Worm (Caenorhabditis elegans) whole organism, L4 larva: ENCODE measurements around the gene Y4C6B.4.

ENCODE experiments used
- D1046.2 ChIP-seq: fragments of 200-800 bp; sonication (Bioruptor generic); IDR thresholded peaks from 2 replicates; pipeline ENCODE4 v1.3.6; 2022; ENCODE audit warnings: missing genetic modification characterization, missing compliant biosample characterization
- F37D6.2 ChIP-seq: sonication (generic microtip); optimal IDR thresholded peaks from 2 replicates; lab custom pipeline; 2016; ENCODE audit warnings: mild to moderate bottlenecking, missing genetic modification characterization, missing compliant biosample characterization
- F44E2.7 ChIP-seq: fragments of 200-800 bp; sonication (Bioruptor generic); IDR thresholded peaks from 2 replicates; pipeline ENCODE4 v2.1.2; 2022; ENCODE audit warnings: missing genetic modification characterization, missing compliant biosample characterization
- R02D3.7 ChIP-seq: fragments of 150-350 bp; sonication (generic microtip); optimal IDR thresholded peaks from 3 replicates; lab custom pipeline; 2014; ENCODE audit warnings: missing biosample characterization, missing genetic modification characterization
- T20F7.1 ChIP-seq: fragments of 200-800 bp; sonication (Bioruptor generic); optimal IDR thresholded peaks from 2 replicates; lab custom pipeline; 2018; ENCODE audit warnings: mild to moderate bottlenecking, missing genetic modification characterization, missing compliant biosample characterization
- T26A8.4 ChIP-seq: fragments of 200-800 bp; sonication (Bioruptor generic); IDR thresholded peaks from 2 replicates; pipeline ENCODE4 v1.3.6; 2022; ENCODE audit warnings: missing genetic modification characterization, missing compliant biosample characterization
- Y5F2A.4 ChIP-seq: fragments of 200-800 bp; sonication (Bioruptor generic); optimal IDR thresholded peaks from 2 replicates; lab custom pipeline; 2018; ENCODE audit warnings: mild to moderate bottlenecking, missing genetic modification characterization, missing compliant biosample characterization
- ceh-20 ChIP-seq: fragments of 200-800 bp; sonication (Bioruptor generic); IDR thresholded peaks from 2 replicates; pipeline ENCODE4 v1.3.6; 2022; ENCODE audit warnings: missing genetic modification reagents, missing genetic modification characterization, missing compliant biosample characterization
- ceh-28 ChIP-seq: fragments of 150-350 bp; optimal IDR thresholded peaks from 2 replicates; lab custom pipeline; 2014; ENCODE audit warnings: missing biosample characterization, missing genetic modification reagents, missing genetic modification characterization
- ceh-62 ChIP-seq: sonication (generic microtip); optimal IDR thresholded peaks from 2 replicates; lab custom pipeline; 2017; ENCODE audit warnings: missing biosample characterization, missing genetic modification characterization
- daf-12 ChIP-seq: fragments of 150-350 bp; optimal IDR thresholded peaks from 2 replicates; lab custom pipeline; 2014; ENCODE audit warnings: missing biosample characterization, missing genetic modification reagents, missing genetic modification characterization
- daf-19 ChIP-seq: fragments of 200-800 bp; sonication (Bioruptor generic); conservative IDR thresholded peaks from 2 replicates; pipeline ENCODE4 v1.3.6; 2022; ENCODE audit warnings: missing genetic modification characterization, missing compliant biosample characterization
- daf-8 ChIP-seq: fragments of 200-800 bp; sonication (Bioruptor generic); IDR thresholded peaks from 2 replicates; pipeline ENCODE4 v1.3.6; 2022; ENCODE audit warnings: missing genetic modification characterization, missing compliant biosample characterization
- dmd-6 ChIP-seq: fragments of 200-800 bp; sonication (Bioruptor generic); IDR thresholded peaks from 2 replicates; pipeline ENCODE4 v1.3.6; 2022; ENCODE audit warnings: missing genetic modification reagents, missing genetic modification characterization, missing compliant biosample characterization
- dmd-9 ChIP-seq: fragments of 200-800 bp; sonication (Bioruptor generic); IDR thresholded peaks from 2 replicates; pipeline ENCODE4 v1.3.6; 2022; ENCODE audit warnings: missing genetic modification reagents, missing genetic modification characterization, missing compliant biosample characterization
- dpl-1 ChIP-seq: fragments of 150-350 bp; optimal IDR thresholded peaks from 2 replicates; lab custom pipeline; 2014; ENCODE audit warnings: missing biosample characterization, missing genetic modification reagents, missing genetic modification characterization
- duxl-1 ChIP-seq: sonication (generic microtip); optimal IDR thresholded peaks from 2 replicates; lab custom pipeline; 2016; ENCODE audit warnings: mild to moderate bottlenecking, missing genetic modification characterization, moderate library complexity, missing compliant biosample characterization; ENCODE audit not compliant: poor library complexity
- egl-43 ChIP-seq: fragments of 200-800 bp; sonication (Bioruptor generic); IDR thresholded peaks from 2 replicates; pipeline ENCODE4 v1.3.6; 2022; ENCODE audit warnings: missing genetic modification reagents, missing genetic modification characterization, missing compliant biosample characterization
- hlh-11 ChIP-seq: fragments of 200-800 bp; sonication (Bioruptor generic); optimal IDR thresholded peaks from 2 replicates; lab custom pipeline; 2018; ENCODE audit warnings: mild to moderate bottlenecking, missing genetic modification characterization, missing compliant biosample characterization
- lin-1 ChIP-seq: fragments of 200-800 bp; sonication (Bioruptor generic); IDR thresholded peaks from 2 replicates; pipeline ENCODE4 v1.3.6; 2022; ENCODE audit warnings: missing genetic modification reagents, missing genetic modification characterization, missing compliant biosample characterization
- lin-39 ChIP-seq: fragments of 150-350 bp; optimal IDR thresholded peaks from 2 replicates; lab custom pipeline; 2014; ENCODE audit warnings: missing biosample characterization, missing genetic modification reagents, missing genetic modification characterization
- lir-3 ChIP-seq: sonication (generic microtip); optimal IDR thresholded peaks from 2 replicates; lab custom pipeline; 2016; ENCODE audit warnings: mild to moderate bottlenecking, missing genetic modification characterization, missing compliant biosample characterization
- madf-5 ChIP-seq, 2 experiments: fragments of 200-800 bp; sonication (Bioruptor generic); IDR thresholded peaks; 2 replicates each; pipeline ENCODE4 v1.3.6; 2022; ENCODE audit warnings: missing compliant biosample characterization in 2 of 2, missing genetic modification characterization in 2 of 2
- mes-2 ChIP-seq: sonication (generic microtip); optimal IDR thresholded peaks from 2 replicates; lab custom pipeline; 2016; ENCODE audit warnings: missing genotype, mild to moderate bottlenecking, missing genetic modification characterization, missing compliant biosample characterization; ENCODE audit not compliant: poor library complexity, severe bottlenecking
- mxl-2 ChIP-seq: fragments of 200-800 bp; sonication (Bioruptor generic); conservative IDR thresholded peaks from 2 replicates; pipeline ENCODE4 v1.3.6; 2022; ENCODE audit warnings: missing genetic modification reagents, missing genetic modification characterization, missing compliant biosample characterization
- nhr-10 ChIP-seq: fragments of 150-350 bp; optimal IDR thresholded peaks from 2 replicates; lab custom pipeline; 2014; ENCODE audit warnings: missing biosample characterization, missing genetic modification characterization
- nhr-237 ChIP-seq: sonication (generic microtip); optimal IDR thresholded peaks from 2 replicates; lab custom pipeline; 2017; ENCODE audit warnings: missing biosample characterization, missing genetic modification characterization
- nhr-28 ChIP-seq: fragments of 150-350 bp; optimal IDR thresholded peaks from 2 replicates; lab custom pipeline; 2014; ENCODE audit warnings: missing biosample characterization, missing genetic modification characterization
- nhr-41 ChIP-seq: fragments of 200-800 bp; sonication (Bioruptor generic); IDR thresholded peaks from 2 replicates; pipeline ENCODE4 v1.3.6; 2022; ENCODE audit warnings: missing genetic modification reagents, missing genetic modification characterization, missing compliant biosample characterization
- nhr-48 ChIP-seq: sonication (generic microtip); optimal IDR thresholded peaks from 2 replicates; lab custom pipeline; 2016; ENCODE audit warnings: mild to moderate bottlenecking, missing genetic modification characterization, missing compliant biosample characterization
- pha-4 ChIP-seq, 2 experiments: fragments of 150-350 bp in 1 of 2; fragments of 200-800 bp in 1 of 2; sonication (Bioruptor generic) in 1 of 2; IDR thresholded peaks in 1 of 2; optimal IDR thresholded peaks in 1 of 2; 2 replicates each; pipeline versions ENCODE4 v1.3.6 to Lab custom; 2014 to 2022; ENCODE audit warnings: missing genetic modification characterization in 2 of 2, missing genetic modification reagents in 2 of 2, missing biosample characterization in 1 of 2, missing compliant biosample characterization in 1 of 2
- pqm-1 ChIP-seq: sonication (generic microtip); optimal IDR thresholded peaks from 2 replicates; lab custom pipeline; 2017; ENCODE audit warnings: missing biosample characterization, missing genetic modification characterization
- sdz-12 ChIP-seq: fragments of 200-800 bp; sonication (Bioruptor generic); optimal IDR thresholded peaks from 2 replicates; lab custom pipeline; 2018; ENCODE audit warnings: mild to moderate bottlenecking, missing genetic modification characterization, missing compliant biosample characterization
- snpc-4 ChIP-seq: fragments of 150-350 bp; optimal IDR thresholded peaks from 2 replicates; lab custom pipeline; 2014; ENCODE audit warnings: missing biosample characterization, missing genetic modification characterization
- spr-1 ChIP-seq: sonication (generic microtip); optimal IDR thresholded peaks from 2 replicates; lab custom pipeline; 2016; ENCODE audit warnings: mild to moderate bottlenecking, missing genetic modification characterization, missing compliant biosample characterization
- unc-130 ChIP-seq: sonication (generic microtip); optimal IDR thresholded peaks from 2 replicates; lab custom pipeline; 2016; ENCODE audit warnings: missing genetic modification reagents, missing genetic modification characterization, missing compliant biosample characterization
- unc-39 ChIP-seq: sonication (generic microtip); optimal IDR thresholded peaks from 2 replicates; lab custom pipeline; 2017; ENCODE audit warnings: missing biosample characterization, missing genetic modification characterization
- zfp-2 ChIP-seq: sonication (generic microtip); optimal IDR thresholded peaks from 2 replicates; lab custom pipeline; 2016; ENCODE audit warnings: mild to moderate bottlenecking, missing genetic modification characterization, missing compliant biosample characterization
- zip-2 ChIP-seq: fragments of 150-350 bp; optimal IDR thresholded peaks from 2 replicates; lab custom pipeline; 2014; ENCODE audit warnings: missing biosample characterization, missing genetic modification characterization
- ztf-11 ChIP-seq: fragments of 150-350 bp; optimal IDR thresholded peaks from 2 replicates; lab custom pipeline; 2014; ENCODE audit warnings: missing biosample characterization, missing genetic modification characterization
- ztf-7 ChIP-seq: fragments of 150-350 bp; optimal IDR thresholded peaks from 2 replicates; lab custom pipeline; 2014; ENCODE audit warnings: missing biosample characterization, missing genetic modification characterization

Y4C6B.4 gene

DNA sequence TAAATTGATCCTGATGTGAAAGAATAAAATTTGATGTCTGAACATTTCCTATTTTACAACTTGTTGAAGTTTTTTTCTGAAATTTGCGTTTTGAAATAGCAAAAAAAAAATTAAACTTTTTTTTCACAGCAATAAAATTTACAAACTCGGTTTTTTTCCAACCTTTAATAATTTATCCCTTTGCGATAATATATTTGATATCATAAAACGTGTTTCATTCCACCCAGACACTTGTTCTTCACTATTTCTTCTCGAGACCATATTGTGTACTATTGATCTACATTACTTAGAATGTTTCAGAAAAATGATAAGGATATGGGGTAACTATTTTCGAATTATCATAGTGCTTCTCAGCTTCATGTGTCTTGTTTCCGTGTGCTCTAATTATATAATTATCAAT lies at the start of gene Y4C6B.4:
Gene Y4C6B.4 (plus strand): TSS at position 301 of the 400 bp plus-strand sequence.
- no peak for TF ChIP-seq lin-1 (GFP tag; lab: Robert Waterston, UW)
- no peak for TF ChIP-seq ceh-28
- TF ChIP-seq T20F7.1, result no peak
- no peak for TF ChIP-seq daf-19 (GFP tag; lab: Robert Waterston, UW)
- no peak for TF ChIP-seq daf-8
- TF ChIP-seq mes-2 (tag; lab: Kevin White, UChicago), result no peak
- no peak for TF ChIP-seq ceh-20 (GFP tag; lab: Robert Waterston, UW)
- TF ChIP-seq ztf-11 (tag; lab: Kevin White, UChicago), result no peak
- TF ChIP-seq dmd-6, result no peak
- TF ChIP-seq unc-130, result no peak
- TF ChIP-seq dmd-9 (GFP tag; lab: Robert Waterston, UW), result no peak
- TF ChIP-seq zfp-2 (tag; lab: Kevin White, UChicago), result no peak
- no peak for TF ChIP-seq dpl-1 (GFP tag; lab: Kevin White, UChicago)
- no peak for TF ChIP-seq hlh-11 (tag; lab: Kevin White, UChicago)
- TF ChIP-seq T26A8.4, result no peak
- TF ChIP-seq F37D6.2 (tag; lab: Kevin White, UChicago), result no peak
- TF ChIP-seq sdz-12 (GFP tag; lab: Kevin White, UChicago), result no peak
- TF ChIP-seq duxl-1 (tag; lab: Kevin White, UChicago), result no peak
- TF ChIP-seq pha-4 (GFP tag; IDR thresholded peaks at IDR 0.05; lab: Robert Waterston, UW), result no peak
- no peak for TF ChIP-seq pha-4 (tag; optimal IDR thresholded peaks at IDR 0.05; lab: Kevin White, UChicago)
- TF ChIP-seq F44E2.7, result no peak

- no peak for TF ChIP-seq pqm-1 (tag; lab: Kevin White, UChicago)
- TF ChIP-seq lin-39 (tag; lab: Kevin White, UChicago), result no peak
- no peak for TF ChIP-seq madf-5 (GFP tag; IDR thresholded peaks at IDR 0.05; lab: Robert Waterston, UW)
- no peak for TF ChIP-seq Y5F2A.4 (GFP tag; lab: Kevin White, UChicago)
- no peak for TF ChIP-seq lir-3 (tag; lab: Kevin White, UChicago)
- no peak for TF ChIP-seq D1046.2 (GFP tag; lab: Robert Waterston, UW)
- no peak for TF ChIP-seq snpc-4
- no peak for TF ChIP-seq nhr-41 (GFP tag; lab: Robert Waterston, UW)
- no peak for TF ChIP-seq nhr-48 (tag; lab: Kevin White, UChicago)
- TF ChIP-seq nhr-10 (tag; lab: Kevin White, UChicago), result no peak
- TF ChIP-seq ztf-7, result no peak
- no peak for TF ChIP-seq hlh-11 (tag; lab: Kevin White, UChicago)
- TF ChIP-seq egl-43, result no peak
These were observed 48.5 kb upstream of the Y4C6B.4 start, which contains the start of gene F36H12.17 for ce11 chrIV:5277752-5278151. F36H12.17 (minus strand) TSS chrIV:5277852.

ce11 chrIV:5281457-5281856 lies 44.8 kb upstream of the Y4C6B.4 start:
- TF ChIP-seq ztf-7 (no peak), nhr-237 (tag; lab: Kevin White, UChicago) (no peak), R02D3.7 (no peak), spr-1 (tag; lab: Kevin White, UChicago) (no peak), nhr-28 (tag; lab: Kevin White, UChicago) (no peak), daf-8 (no peak), snpc-4 (no peak), zip-2 (tag; lab: Kevin White, UChicago) (no peak), mxl-2 (GFP tag; lab: Robert Waterston, UW) (no peak), ceh-28 (no peak), unc-39 (no peak), ceh-62 (no peak), daf-12 (tag; lab: Kevin White, UChicago) (no peak)
